Worm (Caenorhabditis elegans) whole organism, L2 larva: ENCODE results near the gene crn-6.

ENCODE experiments used
- ZK546.5 ChIP-seq: sonication (generic microtip); optimal IDR thresholded peaks from 2 replicates; lab custom pipeline; 2017; ENCODE audit warnings: missing biosample characterization, missing genetic modification characterization
- alr-1 ChIP-seq: fragments of 150-350 bp; optimal IDR thresholded peaks from 2 replicates; lab custom pipeline; 2014; ENCODE audit warnings: missing biosample characterization, missing genetic modification characterization
- aly-2 ChIP-seq: fragments of 150-350 bp; optimal IDR thresholded peaks from 2 replicates; lab custom pipeline; 2014; ENCODE audit warnings: missing biosample characterization, missing genetic modification characterization
- ceh-82 ChIP-seq: fragments of 150-350 bp; optimal IDR thresholded peaks from 2 replicates; lab custom pipeline; 2014; ENCODE audit warnings: missing biosample characterization, missing genetic modification characterization
- crh-2 ChIP-seq: sonication (generic microtip); optimal IDR thresholded peaks from 2 replicates; lab custom pipeline; 2017; ENCODE audit warnings: missing biosample characterization, missing genetic modification characterization
- dmd-4 ChIP-seq: sonication (generic microtip); optimal IDR thresholded peaks from 2 replicates; lab custom pipeline; 2017; ENCODE audit warnings: missing biosample characterization, missing genetic modification characterization
- fos-1 ChIP-seq: fragments of 150-350 bp; optimal IDR thresholded peaks from 2 replicates; lab custom pipeline; 2014; ENCODE audit warnings: missing biosample characterization, missing genetic modification characterization
- lin-13 ChIP-seq: fragments of 150-350 bp; optimal IDR thresholded peaks from 2 replicates; lab custom pipeline; 2014; ENCODE audit warnings: missing biosample characterization, missing genetic modification reagents, missing genetic modification characterization
- lsy-2 ChIP-seq, 2 experiments: fragments of 150-350 bp in 1 of 2; sonication (generic microtip) in 1 of 2; optimal IDR thresholded peaks; 2 replicates each; lab custom pipeline; 2014 to 2017; ENCODE audit warnings: missing biosample characterization in 2 of 2, missing genetic modification characterization in 2 of 2
- nhr-12 ChIP-seq: fragments of 150-350 bp; optimal IDR thresholded peaks from 2 replicates; lab custom pipeline; 2014; ENCODE audit warnings: missing biosample characterization, missing genetic modification characterization
- snpc-4 ChIP-seq: fragments of 150-350 bp; optimal IDR thresholded peaks from 2 replicates; lab custom pipeline; 2014; ENCODE audit warnings: missing biosample characterization, missing genetic modification characterization
- unc-39 ChIP-seq: fragments of 150-350 bp; optimal IDR thresholded peaks from 2 replicates; lab custom pipeline; 2014; ENCODE audit warnings: missing biosample characterization, missing genetic modification characterization
- zag-1 ChIP-seq: fragments of 150-350 bp; optimal IDR thresholded peaks from 2 replicates; lab custom pipeline; 2014; ENCODE audit warnings: missing biosample characterization, missing genetic modification characterization
- ztf-11 ChIP-seq: sonication (generic microtip); optimal IDR thresholded peaks from 2 replicates; lab custom pipeline; 2017; ENCODE audit warnings: missing biosample characterization, missing genetic modification characterization

DNA sequence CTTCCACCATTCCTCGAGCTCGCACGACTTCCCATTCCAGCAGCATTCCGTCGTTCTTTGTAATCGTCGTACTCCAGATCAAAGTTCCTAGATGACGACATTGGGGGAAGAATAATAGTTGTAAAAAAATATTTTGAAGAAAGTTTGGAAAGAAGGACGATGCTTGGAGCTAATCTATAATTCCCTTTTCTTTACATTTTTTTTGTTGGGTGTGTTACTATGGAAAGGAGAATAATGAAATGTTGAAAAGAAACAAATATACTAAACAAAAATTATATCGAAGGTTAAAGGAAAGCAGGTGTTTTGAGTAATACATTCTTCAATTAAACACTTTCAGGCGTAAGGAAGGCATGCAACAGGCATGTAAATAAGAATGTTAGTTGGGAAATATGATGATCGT, 37.8 kb upstream of the crn-6 start, which contains the start of gene C40H1.3:
- TF ChIP-seq lin-13 (GFP tag; lab: Kevin White, UChicago): no peak
- TF ChIP-seq lsy-2 (tag; optimal IDR thresholded peaks at IDR 0.05; lab: Kevin White, UChicago): no peak
- no peak for TF ChIP-seq ztf-11
- no peak for TF ChIP-seq zag-1
- no peak for TF ChIP-seq alr-1 (tag; lab: Kevin White, UChicago)
- no peak for TF ChIP-seq dmd-4 (tag; lab: Kevin White, UChicago)
- no peak for TF ChIP-seq ceh-82 (tag; lab: Kevin White, UChicago)
- no peak for TF ChIP-seq snpc-4 (tag; lab: Kevin White, UChicago)
- TF ChIP-seq unc-39 (tag; lab: Kevin White, UChicago): no peak
- no peak for TF ChIP-seq crh-2
- no peak for TF ChIP-seq nhr-12 (tag; lab: Kevin White, UChicago)
- no peak for TF ChIP-seq fos-1
- no peak for TF ChIP-seq aly-2 (tag; lab: Kevin White, UChicago)
- no peak for TF ChIP-seq ZK546.5 (tag; lab: Kevin White, UChicago)
